Worm (Caenorhabditis elegans) whole organism, L3 larva: ENCODE data around the gene C04B4.1.
"Not testable (repeated sequence)": the region's sequence is repeated elsewhere in the genome, so short reads cannot be mapped to it uniquely, and the experiment has no call there.

Experiments
- ZK546.5 ChIP-seq: sonication (generic microtip); optimal IDR thresholded peaks from 2 replicates; lab custom pipeline; 2017; ENCODE audit warnings: missing biosample characterization, missing genetic modification characterization
- aly-2 ChIP-seq: fragments of 150-350 bp; optimal IDR thresholded peaks from 2 replicates; lab custom pipeline; 2014; ENCODE audit warnings: missing biosample characterization, missing genetic modification characterization
- ama-1 ChIP-seq: fragments of 150-350 bp; optimal IDR thresholded peaks from 2 replicates; lab custom pipeline; 2018
- ceh-16 ChIP-seq: sonication (generic microtip); optimal IDR thresholded peaks from 2 replicates; lab custom pipeline; 2017; ENCODE audit warnings: missing biosample characterization, missing genetic modification characterization
- ceh-28 ChIP-seq: fragments of 150-350 bp; optimal IDR thresholded peaks from 2 replicates; lab custom pipeline; 2014; ENCODE audit warnings: missing biosample characterization, missing genetic modification reagents, missing genetic modification characterization
- ceh-82 ChIP-seq: fragments of 150-350 bp; optimal IDR thresholded peaks from 2 replicates; lab custom pipeline; 2014; ENCODE audit warnings: missing biosample characterization, missing genetic modification characterization
- ceh-9 ChIP-seq: sonication (generic microtip); optimal IDR thresholded peaks from 2 replicates; lab custom pipeline; 2018; ENCODE audit warnings: missing biosample characterization, missing genetic modification characterization
- daf-12 ChIP-seq: fragments of 150-350 bp; optimal IDR thresholded peaks from 2 replicates; lab custom pipeline; 2014; ENCODE audit warnings: missing biosample characterization, missing genetic modification reagents, missing genetic modification characterization
- egl-27 ChIP-seq: sonication (generic microtip); optimal IDR thresholded peaks from 4 replicates; lab custom pipeline; 2017; ENCODE audit warnings: missing biosample characterization, missing genetic modification reagents, missing genetic modification characterization
- egl-5 ChIP-seq: fragments of 150-350 bp; optimal IDR thresholded peaks from 2 replicates; lab custom pipeline; 2017; ENCODE audit warnings: missing biosample characterization, missing genetic modification reagents, missing genetic modification characterization, inconsistent platforms
- elt-3 ChIP-seq, 3 experiments: fragments of 150-350 bp in 1 of 3; sonication (generic microtip) in 2 of 3; optimal IDR thresholded peaks; 2 replicates in 2 of 3; 4 replicates in 1 of 3; lab custom pipeline; 2014 to 2017; ENCODE audit warnings: missing biosample characterization in 3 of 3, missing genetic modification characterization in 3 of 3
- eor-1 ChIP-seq, 2 experiments: fragments of 150-350 bp; optimal IDR thresholded peaks; 2 replicates each; lab custom pipeline; 2014 to 2018; ENCODE audit warnings: missing biosample characterization in 2 of 2, missing genetic modification characterization in 2 of 2
- fkh-10 ChIP-seq: sonication (generic microtip); optimal IDR thresholded peaks from 2 replicates; lab custom pipeline; 2017; ENCODE audit warnings: missing biosample characterization, missing genetic modification reagents, missing genetic modification characterization
- fkh-2 ChIP-seq: fragments of 150-350 bp; optimal IDR thresholded peaks from 2 replicates; lab custom pipeline; 2014; ENCODE audit warnings: missing biosample characterization, missing genetic modification reagents, missing genetic modification characterization
- hmg-11 ChIP-seq: sonication (generic microtip); optimal IDR thresholded peaks from 2 replicates; lab custom pipeline; 2016; ENCODE audit warnings: missing genetic modification characterization, missing compliant biosample characterization
- jun-1 ChIP-seq: fragments of 150-350 bp; optimal IDR thresholded peaks from 2 replicates; lab custom pipeline; 2014; ENCODE audit warnings: missing biosample characterization, missing genetic modification reagents, missing genetic modification characterization
- lsy-12 ChIP-seq: sonication (generic microtip); optimal IDR thresholded peaks from 2 replicates; lab custom pipeline; 2016; ENCODE audit warnings: mild to moderate bottlenecking, missing genetic modification characterization, missing compliant biosample characterization
- mdl-1 ChIP-seq: fragments of 150-350 bp; optimal IDR thresholded peaks from 2 replicates; lab custom pipeline; 2014; ENCODE audit warnings: missing biosample characterization, missing genetic modification characterization
- nfya-1 ChIP-seq: sonication (generic microtip); optimal IDR thresholded peaks from 2 replicates; lab custom pipeline; 2017; ENCODE audit warnings: missing genetic modification characterization, mild to moderate bottlenecking, missing compliant biosample characterization, antibody characterized with exemption, moderate library complexity; ENCODE audit not compliant: insufficient read depth
- nhr-11 ChIP-seq: fragments of 150-350 bp; optimal IDR thresholded peaks from 2 replicates; lab custom pipeline; 2014; ENCODE audit warnings: missing biosample characterization, missing genetic modification characterization
- nhr-12 ChIP-seq: fragments of 150-350 bp; optimal IDR thresholded peaks from 2 replicates; lab custom pipeline; 2014; ENCODE audit warnings: missing biosample characterization, missing genetic modification characterization
- nhr-23 ChIP-seq: fragments of 150-350 bp; optimal IDR thresholded peaks from 2 replicates; lab custom pipeline; 2014; ENCODE audit warnings: missing biosample characterization, missing genetic modification reagents, missing genetic modification characterization
- nhr-237 ChIP-seq: fragments of 150-350 bp; optimal IDR thresholded peaks from 2 replicates; lab custom pipeline; 2014; ENCODE audit warnings: missing biosample characterization, missing genetic modification characterization
- nhr-25 ChIP-seq: sonication (generic microtip); optimal IDR thresholded peaks from 2 replicates; lab custom pipeline; 2017; ENCODE audit warnings: missing biosample characterization, missing genetic modification characterization
- nhr-28 ChIP-seq: fragments of 150-350 bp; optimal IDR thresholded peaks from 2 replicates; lab custom pipeline; 2014; ENCODE audit warnings: missing biosample characterization, missing genetic modification characterization
- nhr-76 ChIP-seq: fragments of 150-350 bp; sonication (generic microtip); optimal IDR thresholded peaks from 5 replicates; lab custom pipeline; 2014; ENCODE audit warnings: missing biosample characterization, missing genetic modification characterization
- nhr-77 ChIP-seq: fragments of 150-350 bp; optimal IDR thresholded peaks from 2 replicates; lab custom pipeline; 2014; ENCODE audit warnings: missing biosample characterization, missing genetic modification characterization
- pha-4 ChIP-seq: fragments of 150-350 bp; optimal IDR thresholded peaks from 2 replicates; lab custom pipeline; 2014; ENCODE audit warnings: missing biosample characterization, missing genetic modification reagents, missing genetic modification characterization
- pqm-1 ChIP-seq: fragments of 150-350 bp; optimal IDR thresholded peaks from 2 replicates; lab custom pipeline; 2017; ENCODE audit warnings: missing biosample characterization, missing genetic modification characterization, inconsistent platforms
- sea-2 ChIP-seq: fragments of 150-350 bp; sonication (generic microtip); optimal IDR thresholded peaks from 4 replicates; lab custom pipeline; 2014; ENCODE audit warnings: missing biosample characterization, missing genetic modification reagents, missing genetic modification characterization
- snpc-4 ChIP-seq: fragments of 150-350 bp; optimal IDR thresholded peaks from 2 replicates; lab custom pipeline; 2014; ENCODE audit warnings: missing biosample characterization, missing genetic modification characterization
- tbx-2 ChIP-seq: sonication (generic microtip); optimal IDR thresholded peaks from 2 replicates; lab custom pipeline; 2016; ENCODE audit warnings: mild to moderate bottlenecking, missing genetic modification characterization, missing compliant biosample characterization
- unc-39 ChIP-seq: sonication (generic microtip); optimal IDR thresholded peaks from 4 replicates; lab custom pipeline; 2017; ENCODE audit warnings: missing biosample characterization, missing genetic modification characterization
- unc-62 ChIP-seq: fragments of 150-350 bp; sonication (generic microtip); optimal IDR thresholded peaks from 4 replicates; lab custom pipeline; 2014; ENCODE audit warnings: missing biosample characterization, missing genetic modification reagents, missing genetic modification characterization
- zag-1 ChIP-seq: fragments of 150-350 bp; optimal IDR thresholded peaks from 2 replicates; lab custom pipeline; 2014; ENCODE audit warnings: missing biosample characterization, missing genetic modification characterization
- ztf-11 ChIP-seq: fragments of 150-350 bp; optimal IDR thresholded peaks from 2 replicates; lab custom pipeline; 2014; ENCODE audit warnings: missing biosample characterization, missing genetic modification characterization
- ztf-4 ChIP-seq: fragments of 150-350 bp; optimal IDR thresholded peaks from 2 replicates; lab custom pipeline; 2014; ENCODE audit warnings: missing biosample characterization, missing genetic modification characterization

C04B4.1 gene

DNA sequence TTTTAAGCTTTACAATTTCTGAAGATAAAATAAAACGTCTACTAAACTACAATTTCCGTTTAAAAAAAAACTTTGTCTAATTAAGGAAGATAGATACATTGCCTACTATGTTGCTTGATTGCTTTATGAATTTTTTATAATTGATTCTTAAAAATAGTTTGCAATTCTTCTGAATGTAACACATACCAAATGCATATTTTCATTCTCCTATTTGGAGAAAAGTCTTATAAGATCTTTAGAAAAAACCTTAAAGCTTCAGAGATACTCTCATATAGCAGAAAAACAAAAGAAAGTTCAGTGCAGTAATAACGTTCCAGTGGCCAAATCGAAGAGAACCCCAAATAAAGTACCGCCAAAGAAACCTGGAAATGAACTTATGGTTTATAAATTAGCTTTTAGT, 26.0 kb downstream of the C04B4.1 start, which contains the start of gene phf-32:
Gene phf-32 (plus strand): TSS at position 301 of the 400 bp plus-strand sequence.
- TF ChIP-seq mdl-1 (tag; lab: Kevin White, UChicago) (no peak), fkh-10 (GFP tag; lab: Kevin White, UChicago) (no peak), ceh-9 (tag; lab: Kevin White, UChicago) (no peak), pqm-1 (tag; lab: Kevin White, UChicago) (no peak), nhr-77 (tag; lab: Kevin White, UChicago) (no peak)

DNA sequence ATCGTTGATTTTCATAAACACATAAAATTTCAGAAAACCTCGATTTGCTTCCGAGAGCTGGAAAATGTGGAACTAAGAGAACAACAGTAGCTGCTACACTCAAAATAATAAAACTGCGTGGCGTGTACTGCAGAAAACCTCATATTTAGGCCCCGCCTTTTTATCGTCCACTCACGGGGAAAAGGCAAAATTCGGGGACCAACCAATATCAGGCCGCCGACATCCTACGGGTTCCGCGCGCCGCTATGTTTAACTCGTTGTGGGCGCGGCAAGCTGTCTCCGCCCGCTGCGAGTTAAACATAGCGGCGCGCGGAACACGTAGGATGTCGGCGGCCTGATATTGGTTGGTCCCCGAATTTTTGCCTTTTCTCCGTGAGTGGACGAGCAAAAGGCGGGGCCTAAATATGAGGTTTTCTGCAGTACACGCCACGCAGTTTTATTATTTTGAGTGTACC, 27.5 kb downstream of the C04B4.1 start, which contains the start of gene F17A2.16:
Gene F17A2.16 (plus strand): TSS at position 405 of the 455 bp plus-strand sequence.
- not testable (repeated sequence) for TF ChIP-seq nhr-25; hmg-11 (tag; lab: Kevin White, UChicago); nhr-28

DNA sequence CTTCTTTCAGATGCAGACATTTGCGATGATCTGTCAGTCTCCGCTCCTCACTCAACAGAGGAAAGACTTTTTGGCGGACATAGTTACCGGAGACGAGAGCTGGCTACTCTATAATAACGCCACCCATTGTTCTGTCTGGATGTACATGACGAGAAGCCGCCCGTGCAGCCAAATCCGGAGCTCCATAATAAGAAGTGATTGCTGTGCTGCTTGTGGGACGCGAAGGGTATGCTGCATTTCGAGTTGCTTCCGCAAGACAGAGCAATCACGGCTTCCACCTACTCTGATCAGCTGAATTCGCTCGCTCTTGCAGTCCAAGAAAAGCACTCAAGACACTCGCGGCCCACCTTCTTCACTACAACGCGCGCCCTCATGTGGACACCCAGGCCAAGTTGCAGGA, 33.2 kb downstream of the C04B4.1 start:
- TF ChIP-seq nhr-23 (no peak), sea-2 (no peak), elt-3 (tag; optimal IDR thresholded peaks at IDR 0.05; lab: Kevin White, UChicago) (no peak), ama-1 (no peak), nhr-76 (tag; lab: Kevin White, UChicago) (no peak), egl-27 (tag; lab: Kevin White, UChicago) (no peak), ZK546.5 (tag; lab: Kevin White, UChicago) (no peak), nhr-77 (tag; lab: Kevin White, UChicago) (no peak), hmg-11 (tag; lab: Kevin White, UChicago) (no peak), nfya-1 (tag; lab: Kevin White, UChicago) (no peak), ceh-82 (no peak), fkh-2 (tag; lab: Kevin White, UChicago) (no peak), egl-5 (no peak), daf-12 (tag; lab: Kevin White, UChicago) (no peak), unc-62 (GFP tag; lab: Kevin White, UChicago) (no peak), aly-2 (no peak), nhr-237 (no peak), eor-1 (tag; optimal IDR thresholded peaks at IDR 0.05; lab: Kevin White, UChicago) (no peak), lsy-12 (tag; lab: Kevin White, UChicago) (no peak), tbx-2 (tag; lab: Kevin White, UChicago) (no peak)
- TF ChIP-seq, all 47 proteins: peak for 0

DNA sequence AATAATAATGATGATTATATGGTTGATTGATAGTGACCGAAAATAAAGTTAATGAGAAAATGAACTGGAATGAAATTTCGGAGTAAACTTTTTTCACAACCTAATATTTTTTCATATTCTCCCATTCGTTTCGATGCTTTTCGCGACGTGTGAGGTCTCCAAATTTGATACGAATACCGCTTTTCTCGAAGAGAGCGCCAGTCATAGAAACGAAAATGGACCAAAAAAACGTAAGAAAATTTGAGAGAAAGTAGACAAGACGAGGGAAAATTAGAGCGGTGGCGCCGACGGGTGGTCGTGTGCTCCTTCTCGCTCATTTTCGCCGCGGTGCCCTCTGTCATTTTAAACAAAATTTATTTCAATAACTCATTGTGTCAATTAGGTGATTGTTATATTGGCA, 33.8 kb downstream of the C04B4.1 start:
- TF ChIP-seq unc-39 (tag; lab: Kevin White, UChicago) (no peak), tbx-2 (tag; lab: Kevin White, UChicago) (no peak)

DNA sequence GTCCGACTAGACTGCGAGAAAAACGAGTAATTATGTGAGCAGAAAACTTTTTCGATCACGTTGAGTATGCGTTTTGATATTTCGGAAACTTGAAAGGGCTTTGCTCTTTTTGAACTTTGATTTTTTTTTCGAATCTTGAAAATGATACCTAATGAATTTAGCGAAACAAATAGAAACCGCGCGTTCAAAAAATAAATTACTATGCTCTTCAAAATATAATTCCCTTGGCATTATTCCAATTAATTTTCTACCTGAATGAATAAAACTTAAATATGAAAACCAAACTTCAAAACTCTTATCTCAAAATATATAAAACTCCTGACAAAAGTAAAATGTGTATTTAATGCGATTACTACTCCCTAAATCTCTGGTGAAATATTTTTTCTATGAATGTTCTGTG, 34.7 kb downstream of the C04B4.1 start, which contains the start of gene xtr-2:
Gene xtr-2 (plus strand): TSS at position 301 of the 400 bp plus-strand sequence.
- TF ChIP-seq zag-1 (tag; lab: Kevin White, UChicago), result no peak
- no peak for TF ChIP-seq nhr-28
- no peak for TF ChIP-seq pha-4 (tag; lab: Kevin White, UChicago)
- no peak for TF ChIP-seq lsy-12 (tag; lab: Kevin White, UChicago)
- no peak for TF ChIP-seq ceh-28
- no peak for TF ChIP-seq ceh-82
- TF ChIP-seq ceh-9 (tag; lab: Kevin White, UChicago), result no peak
- TF ChIP-seq nhr-25, result no peak
- no peak for TF ChIP-seq pqm-1 (tag; lab: Kevin White, UChicago)
- no peak for TF ChIP-seq nhr-77 (tag; lab: Kevin White, UChicago)
- TF ChIP-seq aly-2, result no peak
- TF ChIP-seq nfya-1 (tag; lab: Kevin White, UChicago), result no peak
- TF ChIP-seq nhr-11 (tag; lab: Kevin White, UChicago), result no peak

DNA sequence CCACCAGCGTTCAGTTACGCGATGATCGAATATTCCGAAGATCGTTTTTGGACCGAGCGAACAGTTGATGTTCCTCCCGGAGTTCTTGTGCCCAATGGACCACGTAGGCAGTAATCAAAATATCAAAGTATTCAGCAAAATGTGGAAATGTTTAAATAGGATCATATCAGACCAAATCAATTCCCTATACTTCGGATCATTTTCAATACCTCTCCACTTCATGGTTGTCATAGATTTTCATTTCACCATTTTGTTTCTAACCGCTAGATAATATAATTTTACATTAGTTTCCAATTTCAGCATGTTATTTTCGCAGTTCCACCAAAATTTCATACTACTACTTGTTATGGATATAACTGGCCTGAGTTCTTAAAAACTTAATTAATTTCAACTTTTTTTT, 37.0 kb downstream of the C04B4.1 start:
- TF ChIP-seq nhr-76 (tag; lab: Kevin White, UChicago) (no peak), nhr-11 (tag; lab: Kevin White, UChicago) (no peak), ceh-16 (tag; lab: Kevin White, UChicago) (no peak), ztf-11 (no peak), snpc-4 (tag; lab: Kevin White, UChicago) (no peak), fkh-10 (GFP tag; lab: Kevin White, UChicago) (no peak), egl-5 (no peak), zag-1 (tag; lab: Kevin White, UChicago) (no peak), jun-1 (tag; lab: Kevin White, UChicago) (no peak), eor-1 (tag; optimal IDR thresholded peaks at IDR 0.05; lab: Kevin White, UChicago) (no peak), nhr-25 (no peak), nfya-1 (tag; lab: Kevin White, UChicago) (no peak), ama-1 (no peak), nhr-23 (no peak), unc-62 (GFP tag; lab: Kevin White, UChicago) (no peak), unc-39 (tag; lab: Kevin White, UChicago) (no peak), nhr-12 (tag; lab: Kevin White, UChicago) (no peak), ztf-4 (tag; lab: Kevin White, UChicago) (no peak)
